Worm (Caenorhabditis elegans): Measurements from ENCODE around the gene srd-23.

DNA sequence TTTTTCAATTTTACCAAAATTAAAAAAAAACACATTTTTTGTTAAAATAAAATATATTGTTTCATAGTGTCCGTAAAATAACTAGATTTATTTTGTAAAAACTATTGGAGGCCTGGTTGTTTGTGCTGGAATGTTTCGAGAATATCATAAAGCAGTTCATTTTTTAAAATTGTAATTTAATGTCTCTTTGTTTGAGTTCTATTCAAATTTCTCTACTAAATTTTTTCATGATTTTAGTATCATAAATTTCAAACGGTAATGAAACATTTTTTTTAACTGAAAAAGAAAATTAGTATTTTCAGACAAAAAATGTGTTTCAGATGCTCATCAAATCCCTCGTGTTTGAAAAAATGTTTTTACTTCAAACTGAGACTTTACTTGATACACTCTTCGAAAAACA, 14.1 kb upstream of the srd-23 start:
- TF ChIP-seq snpc-4 (GFP tag; optimal IDR thresholded peaks at IDR 0.05) (no peak), snpc-4 (tag; optimal IDR thresholded peaks at IDR 0.05) (peak in 1 of 4 experiments; percentile 45), pbrm-1 (GFP tag; IDR thresholded peaks at IDR 0.05) (no peak), unc-62 (GFP tag; optimal IDR thresholded peaks at IDR 0.05) (no peak), dox-1 (GFP tag; IDR thresholded peaks at IDR 0.05) (no peak), ccch-3 (GFP tag; optimal IDR thresholded peaks at IDR 0.05) (no peak), pha-4 (tag; optimal IDR thresholded peaks at IDR 0.05) (no peak), ZK185.1 (tag; optimal IDR thresholded peaks at IDR 0.05; ENCODE audit: poor library complexity, severe bottlenecking) (no peak), F37B4.10 (GFP tag; IDR thresholded peaks at IDR 0.05) (no peak), K11D2.4 (GFP tag; IDR thresholded peaks at IDR 0.05) (no peak), F57C9.4 (tag; optimal IDR thresholded peaks at IDR 0.05) (no peak), lin-26 (GFP tag; IDR thresholded peaks at IDR 0.05) (no peak), Y95B8A.8 (GFP tag; IDR thresholded peaks at IDR 0.05) (no peak), ztf-28 (GFP tag; IDR thresholded peaks at IDR 0.05) (no peak), attf-5 (GFP tag; optimal IDR thresholded peaks at IDR 0.05) (no peak)

Measured in whole organism, young adult.